Fruit fly (Drosophila melanogaster) whole organism, embryonic: ENCODE measurements around the gene a10.

Source experiments
- Atf6 ChIP-seq: fragments of 200-800 bp; sonication (Bioruptor generic); IDR thresholded peaks from 2 replicates; pipeline ENCODE4 v1.3.6; 2022; ENCODE audit warnings: missing biosample characterization, missing genetic modification characterization
- C15 ChIP-seq: fragments of 200-800 bp; sonication (Bioruptor generic); IDR thresholded peaks from 3 replicates; pipeline ENCODE4 v1.3.6; 2022; ENCODE audit warnings: missing biosample characterization, missing genetic modification characterization
- CG10959 ChIP-seq: fragments of 200-800 bp; sonication (Bioruptor generic); IDR thresholded peaks from 2 replicates; pipeline ENCODE4 v1.3.6; 2022; ENCODE audit warnings: missing biosample characterization, missing genetic modification characterization
- CG11695 ChIP-seq: fragments of 200-800 bp; sonication (Bioruptor generic); IDR thresholded peaks from 3 replicates; pipeline ENCODE4 v1.3.6; 2022; ENCODE audit warnings: missing biosample characterization, missing genetic modification characterization
- CG12236 ChIP-seq: fragments of 200-800 bp; sonication (Bioruptor generic); optimal IDR thresholded peaks from 2 replicates; lab custom pipeline; 2016; ENCODE audit warnings: missing biosample characterization, missing genetic modification characterization
- CG14710 ChIP-seq: fragments of 200-800 bp; sonication (Bioruptor generic); optimal IDR thresholded peaks from 3 replicates; lab custom pipeline; 2019; ENCODE audit warnings: missing biosample characterization, mild to moderate bottlenecking, missing genetic modification characterization, moderate library complexity
- CG14860 ChIP-seq: fragments of 200-800 bp; sonication (Bioruptor generic); IDR thresholded peaks from 3 replicates; pipeline ENCODE4 v1.3.6; 2022; ENCODE audit warnings: missing biosample characterization, missing genetic modification characterization; ENCODE audit not compliant: partially characterized antibody
- CG16815 ChIP-seq: fragments of 200-800 bp; sonication (Bioruptor generic); optimal IDR thresholded peaks from 3 replicates; lab custom pipeline; 2017; ENCODE audit warnings: missing biosample characterization, mild to moderate bottlenecking, missing genetic modification characterization
- CG17359 ChIP-seq: fragments of 200-800 bp; sonication (Bioruptor generic); optimal IDR thresholded peaks from 3 replicates; lab custom pipeline; 2018; ENCODE audit warnings: missing biosample characterization, mild to moderate bottlenecking, missing genetic modification characterization, moderate library complexity
- CG2116 ChIP-seq: fragments of 200-800 bp; sonication (Bioruptor generic); optimal IDR thresholded peaks from 3 replicates; lab custom pipeline; 2018; ENCODE audit warnings: missing biosample characterization, mild to moderate bottlenecking, missing genetic modification characterization
- CG30403 ChIP-seq: fragments of 200-800 bp; sonication (Bioruptor generic); optimal IDR thresholded peaks from 3 replicates; lab custom pipeline; 2016; ENCODE audit warnings: missing biosample characterization, missing genetic modification characterization
- CG30431 ChIP-seq: fragments of 200-800 bp; sonication (Bioruptor generic); optimal IDR thresholded peaks from 2 replicates; lab custom pipeline; 2017; ENCODE audit warnings: missing biosample characterization, missing genetic modification characterization
- CG32772 ChIP-seq: fragments of 200-800 bp; sonication (Bioruptor generic); IDR thresholded peaks from 2 replicates; pipeline ENCODE4 v1.3.6; 2022; ENCODE audit warnings: missing biosample characterization, missing genetic modification characterization
- CG3281 ChIP-seq: fragments of 200-800 bp; sonication (Bioruptor generic); optimal IDR thresholded peaks from 3 replicates; lab custom pipeline; 2017; ENCODE audit warnings: missing biosample characterization, mild to moderate bottlenecking, missing genetic modification characterization
- CG3995 ChIP-seq: fragments of 200-800 bp; sonication (Bioruptor generic); optimal IDR thresholded peaks from 3 replicates; lab custom pipeline; 2016; ENCODE audit warnings: missing biosample characterization, missing genetic modification characterization
- CG4328 ChIP-seq: fragments of 200-800 bp; sonication (Bioruptor generic); optimal IDR thresholded peaks from 3 replicates; lab custom pipeline; 2017; ENCODE audit warnings: missing biosample characterization, missing genetic modification reagents, missing genetic modification characterization
- CG6791 ChIP-seq: fragments of 200-800 bp; sonication (Bioruptor generic); IDR thresholded peaks from 3 replicates; pipeline ENCODE4 v1.3.6; 2022; ENCODE audit warnings: missing biosample characterization, missing genetic modification characterization; ENCODE audit not compliant: partially characterized antibody
- CG7963 ChIP-seq: fragments of 200-800 bp; sonication (Bioruptor generic); IDR thresholded peaks from 3 replicates; pipeline ENCODE4 v1.3.6; 2022; ENCODE audit warnings: missing biosample characterization, missing genetic modification characterization; ENCODE audit not compliant: partially characterized antibody
- CG8944 ChIP-seq: fragments of 200-800 bp; sonication (Bioruptor generic); optimal IDR thresholded peaks from 3 replicates; lab custom pipeline; 2016; ENCODE audit warnings: missing biosample characterization, missing genetic modification characterization
- Dip2 ChIP-seq: fragments of 200-800 bp; sonication (Bioruptor generic); IDR thresholded peaks from 2 replicates; pipeline ENCODE4 v1.3.6; 2022; ENCODE audit warnings: missing biosample characterization, missing genetic modification characterization
- Dip3 ChIP-seq: fragments of 200-800 bp; sonication (Bioruptor generic); optimal IDR thresholded peaks from 3 replicates; lab custom pipeline; 2016; ENCODE audit warnings: missing biosample characterization, missing genetic modification characterization
- Ets65A ChIP-seq: fragments of 200-800 bp; sonication (Bioruptor generic); peaks from one replicate; lab custom pipeline; 2016; ENCODE audit warnings: missing biosample characterization, missing genetic modification characterization
- H15 ChIP-seq: fragments of 200-800 bp; sonication (Bioruptor generic); IDR thresholded peaks from 3 replicates; pipeline ENCODE4 v1.3.6; 2022; ENCODE audit warnings: missing biosample characterization, missing genetic modification characterization
- HmgD ChIP-seq: fragments of 200-800 bp; sonication (Bioruptor generic); optimal IDR thresholded peaks from 3 replicates; lab custom pipeline; 2016; ENCODE audit warnings: missing biosample characterization, missing genetic modification characterization
- Hr51 ChIP-seq, 2 experiments: fragments of 200-800 bp; sonication (Bioruptor generic); optimal IDR thresholded peaks; 2 replicates in 1 of 2; 3 replicates in 1 of 2; lab custom pipeline; 2016 to 2018; ENCODE audit warnings: missing biosample characterization in 2 of 2, missing genetic modification characterization in 2 of 2, mild to moderate bottlenecking in 1 of 2, moderate library complexity in 1 of 2
- Hr78 ChIP-seq, 2 experiments: fragments of 200-800 bp in 1 of 2; fragments of >200 bp in 1 of 2; sonication (Bioruptor generic) in 1 of 2; optimal IDR thresholded peaks; 2 replicates each; lab custom pipeline; 2017 to 2019; ENCODE audit warnings: missing biosample characterization in 2 of 2, missing genetic modification characterization in 2 of 2, mild to moderate bottlenecking in 1 of 2, moderate library complexity in 1 of 2
- NC2α ChIP-seq: fragments of 200-800 bp; sonication (Bioruptor generic); optimal IDR thresholded peaks from 2 replicates; lab custom pipeline; 2016; ENCODE audit warnings: missing biosample characterization, missing genetic modification characterization
- Nf-YC ChIP-seq: fragments of 200-800 bp; optimal IDR thresholded peaks from 3 replicates; lab custom pipeline; 2019; ENCODE audit warnings: missing biosample characterization, mild to moderate bottlenecking, missing genetic modification characterization, moderate library complexity
- Spps ChIP-seq: fragments of 200-800 bp; sonication (Bioruptor generic); optimal IDR thresholded peaks from 2 replicates; lab custom pipeline; 2018; ENCODE audit warnings: missing biosample characterization, mild to moderate bottlenecking, missing genetic modification characterization
- Sry-δ ChIP-seq: fragments of 200-800 bp; sonication (Bioruptor generic); optimal IDR thresholded peaks from 2 replicates; lab custom pipeline; 2016; ENCODE audit warnings: missing biosample characterization, missing genetic modification characterization
- Taf1 ChIP-seq: fragments of 200-800 bp; sonication (Bioruptor generic); IDR thresholded peaks from 2 replicates; pipeline ENCODE4 v1.3.6; 2022; ENCODE audit warnings: missing biosample characterization, missing genetic modification characterization
- Trl ChIP-seq, 3 experiments: fragments of >200 bp in 2 of 3; fragments of 200-800 bp in 1 of 3; sonication (Bioruptor generic) in 1 of 3; optimal IDR thresholded peaks; 2 replicates in 1 of 3; 3 replicates in 2 of 3; lab custom pipeline; 2016 to 2017; ENCODE audit warnings: missing biosample characterization in 1 of 3, missing genetic modification characterization in 1 of 3
- YL-1 ChIP-seq: fragments of 200-800 bp; sonication (Bioruptor generic); optimal IDR thresholded peaks from 3 replicates; lab custom pipeline; 2017; ENCODE audit warnings: missing biosample characterization, mild to moderate bottlenecking, missing genetic modification characterization
- bab2 ChIP-seq: fragments of 200-800 bp; sonication (Bioruptor generic); optimal IDR thresholded peaks from 2 replicates; lab custom pipeline; 2016; ENCODE audit warnings: missing biosample characterization, missing genetic modification characterization
- cas ChIP-seq: fragments of 200-800 bp; sonication (Bioruptor generic); IDR thresholded peaks from 2 replicates; pipeline ENCODE4 v1.3.6; 2022; ENCODE audit warnings: missing biosample characterization, missing genetic modification characterization
- chn ChIP-seq: fragments of 200-800 bp; sonication (Bioruptor generic); optimal IDR thresholded peaks from 2 replicates; lab custom pipeline; 2016; ENCODE audit warnings: missing biosample characterization, missing genetic modification characterization
- dati ChIP-seq: fragments of 200-800 bp; sonication (Bioruptor generic); IDR thresholded peaks from 2 replicates; pipeline ENCODE4 v1.3.6; 2022; ENCODE audit warnings: missing biosample characterization, missing genetic modification characterization
- ems ChIP-seq: fragments of 200-800 bp; sonication (Bioruptor generic); optimal IDR thresholded peaks from 3 replicates; lab custom pipeline; 2016; ENCODE audit warnings: missing biosample characterization, missing genetic modification characterization
- gcm2 ChIP-seq: fragments of 200-800 bp; sonication (Bioruptor generic); optimal IDR thresholded peaks from 2 replicates; lab custom pipeline; 2016; ENCODE audit warnings: missing biosample characterization, missing genetic modification characterization
- gsb-n ChIP-seq: fragments of 200-800 bp; sonication (Bioruptor generic); optimal IDR thresholded peaks from 3 replicates; lab custom pipeline; 2018; ENCODE audit warnings: missing biosample characterization, mild to moderate bottlenecking, missing genetic modification characterization
- jing ChIP-seq: fragments of 200-800 bp; sonication (Bioruptor generic); optimal IDR thresholded peaks from 2 replicates; lab custom pipeline; 2018; ENCODE audit warnings: missing biosample characterization, mild to moderate bottlenecking, missing genetic modification characterization
- lov ChIP-seq, 2 experiments: fragments of 200-800 bp in 1 of 2; fragments of >200 bp in 1 of 2; sonication (Bioruptor generic) in 1 of 2; IDR thresholded peaks in 1 of 2; optimal IDR thresholded peaks in 1 of 2; 2 replicates in 1 of 2; 3 replicates in 1 of 2; pipeline versions ENCODE4 v1.3.6 to Lab custom; 2017 to 2022; ENCODE audit warnings: missing biosample characterization in 1 of 2, missing genetic modification characterization in 1 of 2
- nau ChIP-seq: fragments of 200-800 bp; sonication (Bioruptor generic); optimal IDR thresholded peaks from 3 replicates; lab custom pipeline; 2017; ENCODE audit warnings: missing biosample characterization, mild to moderate bottlenecking, missing genetic modification characterization, missing genetic modification reagents
- pzg ChIP-seq: fragments of 200-800 bp; sonication (Bioruptor generic); optimal IDR thresholded peaks from 3 replicates; lab custom pipeline; 2018; ENCODE audit warnings: missing biosample characterization, mild to moderate bottlenecking, missing genetic modification characterization, moderate library complexity
- sima ChIP-seq: fragments of 200-800 bp; sonication (Bioruptor generic); optimal IDR thresholded peaks from 2 replicates; lab custom pipeline; 2016; ENCODE audit warnings: missing biosample characterization, missing genetic modification characterization
- sob ChIP-seq: fragments of 200-800 bp; sonication (Bioruptor generic); IDR thresholded peaks from 2 replicates; pipeline ENCODE4 v1.3.6; 2022; ENCODE audit warnings: missing biosample characterization, missing genetic modification characterization
- sqz ChIP-seq: fragments of 200-800 bp; sonication (Bioruptor generic); optimal IDR thresholded peaks from 3 replicates; lab custom pipeline; 2018; ENCODE audit warnings: missing biosample characterization, mild to moderate bottlenecking, missing genetic modification characterization
- ttk ChIP-seq: fragments of 200-800 bp; sonication (Bioruptor generic); IDR thresholded peaks from 2 replicates; pipeline ENCODE4 v2.1.2; 2022; ENCODE audit warnings: missing biosample characterization, missing genetic modification characterization

The a10 gene

DNA sequence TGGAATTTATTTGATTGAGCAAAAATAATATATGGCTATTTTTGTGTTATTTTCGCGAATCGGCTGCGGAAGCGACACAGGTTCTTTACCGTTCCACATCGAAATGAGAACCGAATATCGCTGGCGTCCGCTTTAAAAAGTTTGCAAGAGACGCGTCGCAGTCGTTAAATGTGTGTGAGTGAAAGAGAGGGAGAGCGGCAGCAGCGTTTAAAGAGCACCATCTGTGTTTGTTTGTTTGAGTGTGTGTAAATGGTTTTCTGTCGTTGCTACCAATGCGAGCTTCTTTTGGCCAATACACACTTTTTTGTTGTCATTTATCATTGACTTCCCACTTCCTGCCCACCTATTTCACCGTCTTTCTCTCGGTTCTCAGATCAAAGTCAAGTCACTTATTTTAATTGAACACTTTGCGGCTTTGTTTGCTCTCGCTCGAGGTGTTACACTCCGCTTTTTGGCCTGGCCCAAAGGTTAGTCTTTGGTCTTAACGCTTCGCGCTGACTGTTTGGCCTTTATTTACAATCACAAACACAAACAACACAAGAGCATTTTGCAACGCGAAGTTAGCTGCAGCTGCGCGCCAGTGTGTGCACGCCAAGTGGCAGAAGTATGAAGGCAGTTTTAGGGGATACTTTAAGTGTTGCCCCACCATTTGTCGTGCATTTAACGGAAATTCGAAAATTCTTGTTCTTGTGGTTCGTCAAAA, 11.4 kb downstream of the a10 start, which contains the start of gene CG3764 (continued):
- TF ChIP-seq Hr78 (GFP tag; optimal IDR thresholded peaks at IDR 0.05; lab: Kevin White, UChicago) (no peak), CG6791 (GFP tag; lab: Robert Waterston, UW) (peak; percentile 47; the same call in 1 of the 3 replicates), HmgD (GFP tag; lab: Kevin White, UChicago) (peak; percentile 76), CG14710 (tag; lab: Kevin White, UChicago) (peak; percentile 100), CG30431 (GFP tag; lab: Kevin White, UChicago) (peak; percentile 31), C15 (GFP tag; lab: Robert Waterston, UW) (0 out of 3 replicates have a peak, but pooled peaks have one; percentile 39), pzg (peak; percentile 97), CG4328 (peak; percentile 90), CG7963 (GFP tag; lab: Robert Waterston, UW) (no peak), Dip2 (GFP tag; lab: Robert Waterston, UW) (no peak), nau (GFP tag; lab: Kevin White, UChicago) (no peak), sob (GFP tag; lab: Robert Waterston, UW) (peak; percentile 79), Sry-δ (GFP tag; lab: Kevin White, UChicago) (peak; percentile 64), jing (peak; percentile 52), CG32772 (GFP tag; lab: Robert Waterston, UW) (no peak), NC2α (GFP tag; lab: Kevin White, UChicago) (peak; percentile 53), CG2116 (peak; percentile 77), Taf1 (no peak), H15 (GFP tag; lab: Robert Waterston, UW) (peak; percentile 61; the same call in 1 of the 3 replicates), CG16815 (no peak), chn (GFP tag; lab: Kevin White, UChicago) (peak; percentile 67), CG10959 (GFP tag; lab: Robert Waterston, UW) (peak; percentile 25; the same call in 1 of the 2 replicates), Hr51 (GFP tag; optimal IDR thresholded peaks at IDR 0.05; lab: Kevin White, UChicago) (peak; percentile 55 to 75), gcm2 (GFP tag; lab: Kevin White, UChicago) (peak; percentile 36), CG12236 (GFP tag; lab: Kevin White, UChicago) (peak; percentile 68), bab2 (peak; percentile 66), Ets65A (GFP tag; lab: Kevin White, UChicago) (peak; percentile 92), dati (no peak), Trl (optimal IDR thresholded peaks at IDR 0.05; lab: Kevin White, UChicago) (peak; percentile 79 to 95), Trl (GFP tag; optimal IDR thresholded peaks at IDR 0.05; lab: Kevin White, UChicago) (peak; percentile 79), CG30403 (peak; percentile 40), gsb-n (tag; lab: Kevin White, UChicago) (peak; percentile 44), YL-1 (peak; percentile 96), sqz (peak; percentile 87), Nf-YC (tag; lab: Kevin White, UChicago) (peak; percentile 78), Atf6 (GFP tag; lab: Robert Waterston, UW) (0 out of 2 replicates have a peak, but pooled peaks have one; percentile 53), ems (GFP tag; lab: Kevin White, UChicago) (peak; percentile 27), CG17359 (tag; lab: Kevin White, UChicago) (peak; percentile 86), CG3281 (peak; percentile 79), CG11695 (GFP tag; lab: Robert Waterston, UW) (peak; percentile 74), Dip3 (GFP tag; lab: Kevin White, UChicago) (peak; percentile 62), ttk (peak; percentile 62), CG8944 (GFP tag; lab: Kevin White, UChicago) (peak; percentile 50), sima (GFP tag; lab: Kevin White, UChicago) (peak; percentile 0), lov (optimal IDR thresholded peaks at IDR 0.05; lab: Kevin White, UChicago) (no peak), lov (GFP tag; IDR thresholded peaks at IDR 0.05; lab: Robert Waterston, UW) (peak; percentile 86), CG3995 (GFP tag; lab: Kevin White, UChicago) (peak; percentile 54), cas (GFP tag; lab: Robert Waterston, UW) (no peak), Spps (tag; lab: Kevin White, UChicago) (peak; percentile 44), CG14860 (GFP tag; lab: Robert Waterston, UW) (no peak)
